Worm (Caenorhabditis elegans) whole organism, L1 larva: ENCODE results near the gene B0393.4.

Source experiments
- C16A3.4 ChIP-seq: fragments of 150-350 bp; optimal IDR thresholded peaks from 2 replicates; lab custom pipeline; 2014; ENCODE audit warnings: missing biosample characterization, missing genetic modification characterization
- F16B12.6 ChIP-seq: fragments of 150-350 bp; optimal IDR thresholded peaks from 2 replicates; lab custom pipeline; 2014; ENCODE audit warnings: missing biosample characterization, missing genetic modification characterization
- Y116A8C.19 ChIP-seq: sonication (generic microtip); optimal IDR thresholded peaks from 2 replicates; lab custom pipeline; 2016; ENCODE audit warnings: missing compliant biosample characterization, missing genetic modification characterization, borderline replicate concordance
- aly-2 ChIP-seq: fragments of 150-350 bp; optimal IDR thresholded peaks from 2 replicates; lab custom pipeline; 2014; ENCODE audit warnings: missing biosample characterization, missing genetic modification characterization
- ama-1 ChIP-seq: fragments of 150-350 bp; optimal IDR thresholded peaks from 2 replicates; lab custom pipeline; 2014
- ceh-8 ChIP-seq: fragments of 200-800 bp; sonication (Bioruptor generic); optimal IDR thresholded peaks from 2 replicates; lab custom pipeline; 2018; ENCODE audit warnings: mild to moderate bottlenecking, missing genetic modification characterization, moderate library complexity, missing compliant biosample characterization
- ceh-82 ChIP-seq, 3 experiments: fragments of 150-350 bp in 1 of 3; sonication (generic microtip) in 2 of 3; optimal IDR thresholded peaks; 2 replicates each; lab custom pipeline; 2014 to 2017; ENCODE audit warnings: missing biosample characterization in 3 of 3, missing genetic modification characterization in 3 of 3
- ceh-88 ChIP-seq: fragments of 200-800 bp; sonication (Bioruptor generic); IDR thresholded peaks from 2 replicates; pipeline ENCODE4 v1.3.6; 2022; ENCODE audit warnings: missing genetic modification characterization, missing compliant biosample characterization
- dpl-1 ChIP-seq, 3 experiments: fragments of 150-350 bp in 2 of 3; sonication (generic microtip) in 1 of 3; optimal IDR thresholded peaks; 2 replicates each; lab custom pipeline; 2014 to 2017; ENCODE audit warnings: missing biosample characterization in 3 of 3, missing genetic modification characterization in 3 of 3, missing genetic modification reagents in 3 of 3
- dsc-1 ChIP-seq: sonication (generic microtip); optimal IDR thresholded peaks from 2 replicates; lab custom pipeline; 2016; ENCODE audit warnings: mild to moderate bottlenecking, missing genetic modification characterization, missing compliant biosample characterization
- efl-1 ChIP-seq, 4 experiments: fragments of 150-350 bp; optimal IDR thresholded peaks in 3 of 4; peaks in 1 of 4; 1 replicate in 1 of 4; 2 replicates in 3 of 4; lab custom pipeline; 2014; ENCODE audit warnings: missing biosample characterization in 2 of 4, missing genetic modification characterization in 2 of 4, missing genetic modification reagents in 2 of 4
- egl-13 ChIP-seq: sonication (generic microtip); optimal IDR thresholded peaks from 2 replicates; lab custom pipeline; 2016; ENCODE audit warnings: missing genotype, missing genetic modification reagents, missing genetic modification characterization, missing compliant biosample characterization
- elt-2 ChIP-seq: sonication (generic microtip); optimal IDR thresholded peaks from 2 replicates; lab custom pipeline; 2016; ENCODE audit warnings: missing genetic modification characterization, mild to moderate bottlenecking, inconsistent platforms, missing compliant biosample characterization, missing genetic modification reagents
- elt-3 ChIP-seq, 6 experiments: fragments of 150-350 bp in 1 of 6; sonication (generic microtip); optimal IDR thresholded peaks; 2 replicates each; lab custom pipeline; 2017 to 2018; ENCODE audit warnings: missing biosample characterization in 6 of 6, missing genetic modification characterization in 6 of 6, inconsistent platforms in 1 of 6
- fkh-4 ChIP-seq: sonication (generic microtip); optimal IDR thresholded peaks from 2 replicates; lab custom pipeline; 2016; ENCODE audit warnings: missing compliant biosample characterization, missing genetic modification characterization, borderline replicate concordance
- fkh-8 ChIP-seq: sonication (generic microtip); optimal IDR thresholded peaks from 2 replicates; lab custom pipeline; 2016; ENCODE audit warnings: mild to moderate bottlenecking, missing genetic modification characterization, missing compliant biosample characterization
- fos-1 ChIP-seq: fragments of 150-350 bp; optimal IDR thresholded peaks from 2 replicates; lab custom pipeline; 2014; ENCODE audit warnings: missing biosample characterization, missing genetic modification characterization
- grh-1 ChIP-seq: fragments of 200-800 bp; sonication (Bioruptor generic); IDR thresholded peaks from 2 replicates; pipeline ENCODE4 v1.3.6; 2022; ENCODE audit warnings: missing genetic modification reagents, missing genetic modification characterization, missing compliant biosample characterization
- lin-13 ChIP-seq: fragments of 150-350 bp; optimal IDR thresholded peaks from 2 replicates; lab custom pipeline; 2014; ENCODE audit warnings: missing biosample characterization, missing genetic modification reagents, missing genetic modification characterization
- lin-14 ChIP-seq: fragments of 200-800 bp; sonication (Bioruptor generic); optimal IDR thresholded peaks from 2 replicates; lab custom pipeline; 2018; ENCODE audit warnings: mild to moderate bottlenecking, missing genetic modification characterization, moderate library complexity, missing compliant biosample characterization
- lin-15B ChIP-seq: fragments of 150-350 bp; sonication (generic microtip); optimal IDR thresholded peaks from 3 replicates; lab custom pipeline; 2014; ENCODE audit warnings: missing biosample characterization, missing genetic modification characterization
- lin-35 ChIP-seq, 2 experiments: fragments of 150-350 bp; optimal IDR thresholded peaks; 2 replicates each; lab custom pipeline; 2014; ENCODE audit warnings: missing biosample characterization in 2 of 2, missing genetic modification characterization in 2 of 2, missing genetic modification reagents in 2 of 2
- lin-39 ChIP-seq: fragments of 150-350 bp; optimal IDR thresholded peaks from 2 replicates; lab custom pipeline; 2014; ENCODE audit warnings: missing biosample characterization, missing genetic modification reagents, missing genetic modification characterization
- lir-3 ChIP-seq: sonication (generic microtip); optimal IDR thresholded peaks from 2 replicates; lab custom pipeline; 2016; ENCODE audit warnings: mild to moderate bottlenecking, missing genetic modification characterization, moderate library complexity, missing compliant biosample characterization; ENCODE audit not compliant: poor library complexity
- mab-9 ChIP-seq: fragments of 200-800 bp; sonication (Bioruptor generic); IDR thresholded peaks from 2 replicates; pipeline ENCODE4 v1.3.6; 2022; ENCODE audit warnings: missing genetic modification reagents, missing genetic modification characterization, missing compliant biosample characterization
- nhr-11 ChIP-seq: fragments of 150-350 bp; optimal IDR thresholded peaks from 2 replicates; lab custom pipeline; 2014; ENCODE audit warnings: missing biosample characterization, missing genetic modification characterization
- nhr-12 ChIP-seq: sonication (generic microtip); optimal IDR thresholded peaks from 2 replicates; lab custom pipeline; 2017; ENCODE audit warnings: missing biosample characterization, missing genetic modification characterization
- nhr-19 ChIP-seq: fragments of 200-800 bp; sonication (Bioruptor generic); conservative IDR thresholded peaks from 2 replicates; pipeline ENCODE4 v1.3.6; 2022; ENCODE audit warnings: missing genetic modification characterization, missing compliant biosample characterization
- nhr-20 ChIP-seq: sonication (generic microtip); optimal IDR thresholded peaks from 2 replicates; lab custom pipeline; 2016; ENCODE audit warnings: mild to moderate bottlenecking, missing genetic modification characterization, missing compliant biosample characterization
- nhr-28 ChIP-seq: fragments of 150-350 bp; optimal IDR thresholded peaks from 2 replicates; lab custom pipeline; 2014; ENCODE audit warnings: missing biosample characterization, missing genetic modification characterization
- nhr-47 ChIP-seq: sonication (generic microtip); optimal IDR thresholded peaks from 2 replicates; lab custom pipeline; 2016; ENCODE audit warnings: mild to moderate bottlenecking, missing genetic modification characterization, moderate library complexity, missing compliant biosample characterization
- nhr-71 ChIP-seq: sonication (generic microtip); optimal IDR thresholded peaks from 2 replicates; lab custom pipeline; 2016; ENCODE audit warnings: mild to moderate bottlenecking, missing genetic modification characterization, moderate library complexity, missing compliant biosample characterization
- nhr-76 ChIP-seq: sonication (generic microtip); optimal IDR thresholded peaks from 2 replicates; lab custom pipeline; 2017; ENCODE audit warnings: missing biosample characterization, missing genetic modification characterization
- nhr-85 ChIP-seq: sonication (generic microtip); peaks from one replicate; lab custom pipeline; 2016; ENCODE audit warnings: missing genetic modification characterization, inconsistent platforms, missing compliant biosample characterization
- pag-3 ChIP-seq: sonication (generic microtip); optimal IDR thresholded peaks from 2 replicates; lab custom pipeline; 2017; ENCODE audit warnings: missing genetic modification characterization, mild to moderate bottlenecking, missing compliant biosample characterization, antibody characterized with exemption, borderline replicate concordance; ENCODE audit not compliant: insufficient read depth
- snpc-4 ChIP-seq: fragments of 150-350 bp; optimal IDR thresholded peaks from 2 replicates; lab custom pipeline; 2014; ENCODE audit warnings: missing biosample characterization, missing genetic modification characterization
- snu-23 ChIP-seq: sonication (generic microtip); optimal IDR thresholded peaks from 2 replicates; lab custom pipeline; 2016; ENCODE audit warnings: missing genetic modification characterization, missing compliant biosample characterization
- sup-37 ChIP-seq: fragments of 200-800 bp; sonication (Bioruptor generic); optimal IDR thresholded peaks from 2 replicates; lab custom pipeline; 2018; ENCODE audit warnings: mild to moderate bottlenecking, missing genetic modification characterization, missing compliant biosample characterization
- swsn-7 ChIP-seq: sonication (generic microtip); optimal IDR thresholded peaks from 2 replicates; lab custom pipeline; 2016; ENCODE audit warnings: missing genetic modification characterization, missing compliant biosample characterization
- tbx-2 ChIP-seq: sonication (generic microtip); optimal IDR thresholded peaks from 2 replicates; lab custom pipeline; 2016; ENCODE audit warnings: missing genetic modification characterization, missing compliant biosample characterization
- unc-62 ChIP-seq: fragments of 150-350 bp; optimal IDR thresholded peaks from 2 replicates; lab custom pipeline; 2014; ENCODE audit warnings: missing biosample characterization, missing genetic modification reagents, missing genetic modification characterization
- vab-15 ChIP-seq: sonication (generic microtip); optimal IDR thresholded peaks from 2 replicates; lab custom pipeline; 2017; ENCODE audit warnings: missing genotype, mild to moderate bottlenecking, missing genetic modification characterization, missing compliant biosample characterization
- xbp-1 ChIP-seq: sonication (generic microtip); optimal IDR thresholded peaks from 2 replicates; lab custom pipeline; 2016; ENCODE audit warnings: missing genetic modification characterization, missing compliant biosample characterization
- zag-1 ChIP-seq: fragments of 150-350 bp; optimal IDR thresholded peaks from 2 replicates; lab custom pipeline; 2014; ENCODE audit warnings: missing biosample characterization, missing genetic modification characterization
- zip-4 ChIP-seq: fragments of 200-800 bp; sonication (Bioruptor generic); optimal IDR thresholded peaks from 2 replicates; lab custom pipeline; 2018; ENCODE audit warnings: mild to moderate bottlenecking, missing genetic modification characterization, moderate library complexity, missing compliant biosample characterization
- ztf-4 ChIP-seq: fragments of 150-350 bp; optimal IDR thresholded peaks from 2 replicates; lab custom pipeline; 2014; ENCODE audit warnings: missing biosample characterization, missing genetic modification characterization

Gene B0393.4

DNA sequence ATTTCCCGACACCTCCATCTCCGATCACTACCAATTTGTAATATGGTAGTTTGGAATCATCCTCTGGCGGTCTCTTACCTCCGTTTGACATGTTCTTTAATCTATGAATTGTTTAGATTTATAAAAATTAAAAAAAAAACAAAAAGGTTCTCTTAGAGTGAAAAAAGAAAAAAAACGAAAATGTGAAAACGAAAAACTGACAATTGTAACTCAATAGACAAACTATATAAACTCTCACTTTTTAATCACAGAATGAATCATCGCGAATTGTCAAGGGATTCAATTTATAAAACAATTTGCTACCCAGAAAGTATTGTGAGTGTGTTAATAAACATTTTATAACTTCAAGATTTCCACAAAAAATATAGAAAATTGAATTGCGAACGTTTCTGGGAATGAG lies 23.4 kb downstream of the B0393.4 start, which contains the start of gene ras-2:
Gene ras-2 (minus strand): TSS at position 101 of the 400 bp plus-strand sequence.
- TF ChIP-seq zag-1 (no peak), ceh-8 (GFP tag; lab: Kevin White, UChicago) (no peak), nhr-12 (no peak), swsn-7 (tag; lab: Kevin White, UChicago) (no peak), lin-39 (no peak), snpc-4 (tag; lab: Kevin White, UChicago) (no peak), egl-13 (tag; lab: Kevin White, UChicago) (no peak), nhr-85 (no peak), elt-3 (tag; optimal IDR thresholded peaks at IDR 0.05; lab: Kevin White, UChicago) (no peak), nhr-20 (tag; lab: Kevin White, UChicago) (no peak), ceh-88 (no peak), ztf-4 (tag; lab: Kevin White, UChicago) (no peak), tbx-2 (tag; lab: Kevin White, UChicago) (no peak)

DNA sequence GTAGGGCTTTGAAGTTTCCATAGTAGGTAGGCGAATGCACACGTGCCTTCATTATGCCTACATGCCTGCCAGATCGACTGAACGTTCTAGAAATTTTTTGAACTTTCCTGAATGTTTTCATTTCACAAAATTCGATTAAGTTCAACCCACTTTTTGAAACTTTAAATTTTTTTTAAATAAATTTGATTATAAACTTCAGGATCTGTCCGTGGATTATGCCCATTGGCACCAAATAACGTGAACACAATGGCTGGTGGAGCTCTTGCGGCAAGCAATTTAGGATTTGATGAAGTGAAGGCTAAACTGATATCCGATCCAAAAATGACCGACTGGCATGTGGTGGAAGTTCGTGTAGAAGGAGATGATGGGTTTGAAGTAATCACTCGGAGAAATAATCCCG lies 28.0 kb downstream of the B0393.4 start, which contains the start of gene F17C8.7:
Gene F17C8.7 (plus strand): TSS at position 301 of the 400 bp plus-strand sequence.
- no peak for TF ChIP-seq zip-4 (GFP tag; lab: Kevin White, UChicago)
- TF ChIP-seq pag-3 (tag; lab: Kevin White, UChicago) = no peak
- TF ChIP-seq zag-1 = no peak
- TF ChIP-seq C16A3.4 (tag; lab: Kevin White, UChicago) = no peak
- TF ChIP-seq lin-13 = no peak
- no peak for TF ChIP-seq nhr-28 (tag; lab: Kevin White, UChicago)
- TF ChIP-seq snu-23 = no peak

DNA sequence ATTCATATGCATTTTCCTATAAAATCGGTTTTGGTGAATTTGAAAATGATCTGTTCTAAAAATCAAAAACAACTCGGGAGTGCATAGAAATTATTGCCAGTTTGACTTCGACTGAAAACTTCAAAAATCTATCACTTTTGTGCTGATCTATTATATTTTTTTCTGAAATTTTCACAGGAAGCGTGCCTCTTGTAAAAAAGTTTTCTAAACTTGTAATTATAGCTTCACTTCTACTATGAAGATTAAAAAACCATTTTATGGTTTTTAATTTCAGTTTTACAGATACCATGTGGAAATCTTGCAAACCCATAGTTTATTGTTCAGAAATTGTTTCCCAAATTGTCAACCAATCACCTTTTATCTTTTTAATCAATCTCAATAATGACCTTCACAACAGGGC lies 29.4 kb downstream of the B0393.4 start, which contains the start of gene F17C8.9:
Gene F17C8.9 (plus strand): TSS at position 301 of the 400 bp plus-strand sequence.
- no peak for TF ChIP-seq vab-15 (tag; lab: Kevin White, UChicago)
- TF ChIP-seq dsc-1 = no peak
- TF ChIP-seq elt-2 (tag; lab: Kevin White, UChicago) = no peak
- no peak for TF ChIP-seq elt-3 (tag; optimal IDR thresholded peaks at IDR 0.05; lab: Kevin White, UChicago)
- no peak for TF ChIP-seq sup-37 (GFP tag; lab: Kevin White, UChicago)
- no peak for TF ChIP-seq fkh-8 (tag; lab: Kevin White, UChicago)
- TF ChIP-seq nhr-85 = no peak
- no peak for TF ChIP-seq Y116A8C.19
- TF ChIP-seq fos-1 (tag; lab: Kevin White, UChicago) = no peak
- no peak for TF ChIP-seq xbp-1
- no peak for TF ChIP-seq nhr-11 (tag; lab: Kevin White, UChicago)
- no peak for TF ChIP-seq nhr-47 (tag; lab: Kevin White, UChicago)
- TF ChIP-seq aly-2 (tag; lab: Kevin White, UChicago) = no peak
- no peak for TF ChIP-seq grh-1 (GFP tag; lab: Robert Waterston, UW)
- TF ChIP-seq, all 84 proteins: peak for 0

DNA sequence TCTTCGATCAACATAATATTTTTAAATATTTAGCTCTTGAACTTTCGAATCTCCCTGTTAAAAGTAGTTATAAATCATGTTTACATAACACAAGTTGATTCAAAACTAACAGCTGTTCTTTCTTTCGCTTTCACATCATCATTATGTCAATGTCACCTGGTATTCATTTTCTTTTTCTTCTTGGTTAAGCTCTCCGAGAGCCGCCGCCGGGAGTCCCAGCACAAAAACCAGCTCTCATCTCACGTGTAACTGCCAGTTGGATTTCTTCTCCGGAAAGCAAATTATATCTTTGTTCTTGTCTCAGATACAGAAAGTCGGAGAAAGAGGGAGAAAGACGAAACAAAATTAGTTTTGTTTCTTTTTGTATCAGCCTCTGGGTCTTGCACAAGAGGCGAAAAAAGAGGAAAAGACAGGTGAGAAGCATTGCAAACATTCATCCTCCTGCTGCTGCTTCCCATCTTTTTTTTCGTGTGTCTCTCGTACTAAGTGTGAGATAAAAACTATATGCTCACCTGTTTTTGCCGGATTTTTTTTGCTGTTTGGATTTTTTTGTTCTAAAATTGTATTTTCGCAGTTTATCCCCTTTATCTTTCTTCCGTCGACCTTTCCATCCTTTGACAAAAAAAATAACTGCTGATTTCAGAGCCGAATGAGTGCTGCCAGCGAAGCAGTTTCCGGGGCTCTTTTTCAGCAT lies 32.0 kb downstream of the B0393.4 start, which contains the start of gene F17C8.3:
Gene F17C8.3 (plus strand): TSS at position 644 of the 694 bp plus-strand sequence.
- TF ChIP-seq snu-23 = peak; percentile 53
- no peak for TF ChIP-seq ama-1 (lab: Kevin White, UChicago)
- no peak for TF ChIP-seq lin-35 (GFP tag; optimal IDR thresholded peaks at IDR 0.05; lab: Kevin White, UChicago)
- TF ChIP-seq lir-3 (tag; lab: Kevin White, UChicago) = no peak
- no peak for TF ChIP-seq lin-15B (tag; lab: Kevin White, UChicago)
- peak; percentile 32 for TF ChIP-seq pag-3 (tag; lab: Kevin White, UChicago)
- TF ChIP-seq zag-1 = no peak
- TF ChIP-seq dpl-1 (GFP tag; optimal IDR thresholded peaks at IDR 0.05; lab: Kevin White, UChicago) = peak in 1 of 3 experiments; percentile 5
- TF ChIP-seq grh-1 (GFP tag; lab: Robert Waterston, UW) = no peak
- TF ChIP-seq dsc-1 = peak; percentile 88
- TF ChIP-seq lin-14 (GFP tag; lab: Kevin White, UChicago) = peak; percentile 83
- TF ChIP-seq mab-9 (GFP tag; lab: Robert Waterston, UW) = no peak
- peak; percentile 51 for TF ChIP-seq fkh-4 (tag; lab: Kevin White, UChicago)
- TF ChIP-seq nhr-71 (tag; lab: Kevin White, UChicago) = peak; percentile 86
- TF ChIP-seq nhr-76 (tag; lab: Kevin White, UChicago) = no peak
- no peak for TF ChIP-seq fkh-8 (tag; lab: Kevin White, UChicago)
- TF ChIP-seq efl-1 (optimal IDR thresholded peaks at IDR 0.05; lab: Kevin White, UChicago) = peak in 1 of 2 experiments; percentile 30
- TF ChIP-seq efl-1 (GFP tag; optimal IDR thresholded peaks at IDR 0.05 in 1 of 2; lab: Kevin White, UChicago) = no peak
- no peak for TF ChIP-seq ceh-82 (tag; optimal IDR thresholded peaks at IDR 0.05; lab: Kevin White, UChicago)
- no peak for TF ChIP-seq unc-62 (GFP tag; lab: Kevin White, UChicago)
- no peak for TF ChIP-seq F16B12.6 (tag; lab: Kevin White, UChicago)
- TF ChIP-seq nhr-19 (GFP tag; lab: Robert Waterston, UW) = peak; percentile 50
